Worm (Caenorhabditis elegans) whole organism, young adult: ENCODE measurements around the gene syx-16.
A peak's percentile ranks its signal among the peaks of the same experiment; 100 is the strongest.

Experiments used
- B0019.2 ChIP-seq: fragments of 200-800 bp; sonication (Bioruptor generic); conservative IDR thresholded peaks from 2 replicates; pipeline ENCODE4 v1.3.6; 2022; ENCODE audit warnings: missing genetic modification reagents, missing genetic modification characterization, missing compliant biosample characterization
- F33H1.4 ChIP-seq: fragments of 200-800 bp; sonication (Bioruptor generic); IDR thresholded peaks from 2 replicates; pipeline ENCODE4 v1.3.6; 2022; ENCODE audit warnings: missing genetic modification reagents, missing genetic modification characterization, missing compliant biosample characterization
- F37B4.10 ChIP-seq: fragments of 200-800 bp; sonication (Bioruptor generic); IDR thresholded peaks from 2 replicates; pipeline ENCODE4 v1.3.6; 2022; ENCODE audit warnings: missing genetic modification characterization, missing compliant biosample characterization
- F49E8.2 ChIP-seq: sonication (generic microtip); optimal IDR thresholded peaks from 3 replicates; lab custom pipeline; 2017; ENCODE audit warnings: missing genetic modification characterization, mild to moderate bottlenecking, missing compliant biosample characterization, antibody characterized with exemption, moderate library complexity; ENCODE audit not compliant: insufficient read depth
- ZK185.1 ChIP-seq: sonication (generic microtip); optimal IDR thresholded peaks from 2 replicates; lab custom pipeline; 2016; ENCODE audit warnings: mild to moderate bottlenecking, missing genetic modification characterization, missing compliant biosample characterization; ENCODE audit not compliant: poor library complexity, severe bottlenecking
- ama-1 ChIP-seq, 3 experiments: fragments of 150-350 bp in 1 of 3; sonication (generic microtip) in 2 of 3; optimal IDR thresholded peaks; 2 replicates each; lab custom pipeline; 2014 to 2018; ENCODE audit warnings: missing biosample characterization in 2 of 3, missing genetic modification characterization in 2 of 3, missing genetic modification reagents in 2 of 3
- attf-5 ChIP-seq: fragments of 200-800 bp; sonication (Bioruptor generic); optimal IDR thresholded peaks from 2 replicates; lab custom pipeline; 2018; ENCODE audit warnings: mild to moderate bottlenecking, missing genetic modification characterization, missing compliant biosample characterization
- attf-6 ChIP-seq: fragments of 200-800 bp; sonication (Bioruptor generic); IDR thresholded peaks from 2 replicates; pipeline ENCODE4 v1.3.6; 2022; ENCODE audit warnings: missing genetic modification reagents, missing genetic modification characterization, missing compliant biosample characterization
- bed-1 ChIP-seq: fragments of 200-800 bp; sonication (Bioruptor generic); IDR thresholded peaks from 2 replicates; pipeline ENCODE4 v1.3.6; 2022; ENCODE audit warnings: missing genetic modification reagents, missing genetic modification characterization, missing compliant biosample characterization
- cebp-1 ChIP-seq, 2 experiments: fragments of 200-800 bp in 1 of 2; sonication (Bioruptor generic) in 1 of 2; sonication (generic microtip) in 1 of 2; IDR thresholded peaks in 1 of 2; optimal IDR thresholded peaks in 1 of 2; 2 replicates each; pipeline versions ENCODE4 v1.3.6 to Lab custom; 2017 to 2022; ENCODE audit warnings: missing compliant biosample characterization in 2 of 2, missing genetic modification characterization in 2 of 2, mild to moderate bottlenecking in 1 of 2, missing genetic modification reagents in 1 of 2, moderate library complexity in 1 of 2
- ceh-27 ChIP-seq: fragments of 200-800 bp; sonication (Bioruptor generic); optimal IDR thresholded peaks from 2 replicates; lab custom pipeline; 2018; ENCODE audit warnings: mild to moderate bottlenecking, missing genetic modification characterization, moderate library complexity, missing compliant biosample characterization
- ceh-40 ChIP-seq: fragments of 200-800 bp; sonication (Bioruptor generic); IDR thresholded peaks from 2 replicates; pipeline ENCODE4 v1.3.6; 2022; ENCODE audit warnings: missing genetic modification characterization, missing compliant biosample characterization
- ceh-91 ChIP-seq: fragments of 200-800 bp; sonication (Bioruptor generic); IDR thresholded peaks from 2 replicates; pipeline ENCODE4 v1.3.6; 2022; ENCODE audit warnings: missing genetic modification reagents, missing genetic modification characterization, missing compliant biosample characterization
- die-1 ChIP-seq: sonication (generic microtip); optimal IDR thresholded peaks from 2 replicates; lab custom pipeline; 2016; ENCODE audit warnings: missing genotype, mild to moderate bottlenecking, missing genetic modification characterization, missing compliant biosample characterization
- dox-1 ChIP-seq: fragments of 200-800 bp; sonication (Bioruptor generic); IDR thresholded peaks from 2 replicates; pipeline ENCODE4 v1.3.6; 2022; ENCODE audit warnings: missing genetic modification reagents, missing genetic modification characterization, missing compliant biosample characterization
- dpff-1 ChIP-seq: sonication (generic microtip); optimal IDR thresholded peaks from 2 replicates; lab custom pipeline; 2017; ENCODE audit warnings: mild to moderate bottlenecking, missing genetic modification characterization, missing compliant biosample characterization
- efl-1 ChIP-seq: fragments of 150-350 bp; optimal IDR thresholded peaks from 2 replicates; lab custom pipeline; 2014; ENCODE audit warnings: missing biosample characterization, missing genetic modification reagents, missing genetic modification characterization
- egrh-3 ChIP-seq: fragments of 200-800 bp; sonication (Bioruptor generic); IDR thresholded peaks from 2 replicates; pipeline ENCODE4 v1.3.6; 2022; ENCODE audit warnings: missing genetic modification reagents, missing genetic modification characterization, missing compliant biosample characterization
- ekl-4 ChIP-seq: fragments of 200-800 bp; sonication (Bioruptor generic); IDR thresholded peaks from 2 replicates; pipeline ENCODE4 v1.3.6; 2022; ENCODE audit warnings: missing genetic modification reagents, missing genetic modification characterization, missing compliant biosample characterization
- hmg-1.2 ChIP-seq: fragments of 200-800 bp; sonication (Bioruptor generic); IDR thresholded peaks from 2 replicates; pipeline ENCODE4 v1.3.6; 2022; ENCODE audit warnings: missing genetic modification reagents, missing genetic modification characterization, missing compliant biosample characterization
- hrde-1 ChIP-seq: sonication (generic microtip); optimal IDR thresholded peaks from 2 replicates; lab custom pipeline; 2016; ENCODE audit warnings: missing genetic modification characterization, mild to moderate bottlenecking, missing compliant biosample characterization, moderate library complexity, missing genotype, missing genetic modification reagents, borderline replicate concordance
- lin-35 ChIP-seq, 3 experiments: fragments of 150-350 bp in 2 of 3; sonication (generic microtip) in 1 of 3; optimal IDR thresholded peaks; 2 replicates each; lab custom pipeline; 2014 to 2018; ENCODE audit warnings: missing biosample characterization in 3 of 3, missing genetic modification characterization in 3 of 3, missing genetic modification reagents in 3 of 3
- lin-40 ChIP-seq: sonication (generic microtip); optimal IDR thresholded peaks from 2 replicates; lab custom pipeline; 2016; ENCODE audit warnings: missing genetic modification characterization, mild to moderate bottlenecking, missing compliant biosample characterization, missing genotype, missing genetic modification reagents
- lsl-1 ChIP-seq: fragments of 200-800 bp; sonication (Bioruptor generic); optimal IDR thresholded peaks from 2 replicates; lab custom pipeline; 2018; ENCODE audit warnings: mild to moderate bottlenecking, missing genetic modification characterization, moderate library complexity, missing compliant biosample characterization
- madf-3 ChIP-seq: fragments of 200-800 bp; sonication (Bioruptor generic); IDR thresholded peaks from 2 replicates; pipeline ENCODE4 v1.3.6; 2022; ENCODE audit warnings: missing genetic modification reagents, missing genetic modification characterization, missing compliant biosample characterization
- madf-6 ChIP-seq: fragments of 200-800 bp; sonication (Bioruptor generic); IDR thresholded peaks from 2 replicates; pipeline ENCODE4 v1.3.6; 2022; ENCODE audit warnings: missing genetic modification reagents, missing genetic modification characterization, missing compliant biosample characterization
- nfyb-1 ChIP-seq: fragments of 200-800 bp; sonication (Bioruptor generic); IDR thresholded peaks from 2 replicates; pipeline ENCODE4 v1.3.6; 2022; ENCODE audit warnings: missing genetic modification reagents, missing genetic modification characterization, missing compliant biosample characterization
- nhr-80 ChIP-seq: sonication (generic microtip); optimal IDR thresholded peaks from 2 replicates; lab custom pipeline; 2016; ENCODE audit warnings: missing genetic modification characterization, missing compliant biosample characterization
- pha-4 ChIP-seq: fragments of 150-350 bp; sonication (generic microtip); optimal IDR thresholded peaks from 2 replicates; lab custom pipeline; 2014; ENCODE audit warnings: missing biosample characterization, missing genetic modification reagents, missing genetic modification characterization
- snpc-3.4 ChIP-seq: sonication (generic microtip); optimal IDR thresholded peaks from 2 replicates; lab custom pipeline; 2017; ENCODE audit warnings: missing genetic modification characterization, mild to moderate bottlenecking, missing compliant biosample characterization, antibody characterized with exemption, moderate library complexity, missing genotype, missing genetic modification reagents
- snpc-4 ChIP-seq, 5 experiments: fragments of 150-350 bp in 1 of 5; sonication (generic microtip) in 4 of 5; optimal IDR thresholded peaks; 2 replicates each; lab custom pipeline; 2014 to 2018; ENCODE audit warnings: missing genetic modification characterization in 5 of 5, missing biosample characterization in 3 of 5, antibody characterized with exemption in 2 of 5, mild to moderate bottlenecking in 2 of 5, missing compliant biosample characterization in 2 of 5, missing genotype in 2 of 5, moderate library complexity in 2 of 5, missing genetic modification reagents in 1 of 5
- tbp1 ChIP-seq: fragments of 200-800 bp; sonication (Bioruptor generic); optimal IDR thresholded peaks from 2 replicates; lab custom pipeline; 2018; ENCODE audit warnings: mild to moderate bottlenecking, missing genetic modification characterization, missing compliant biosample characterization
- tlf-1 ChIP-seq: fragments of 200-800 bp; sonication (Bioruptor generic); optimal IDR thresholded peaks from 2 replicates; lab custom pipeline; 2018; ENCODE audit warnings: mild to moderate bottlenecking, missing genetic modification characterization, missing compliant biosample characterization
- unc-130 ChIP-seq: sonication (generic microtip); optimal IDR thresholded peaks from 2 replicates; lab custom pipeline; 2016; ENCODE audit warnings: missing genetic modification reagents, missing genetic modification characterization, missing compliant biosample characterization
- ztf-22 ChIP-seq: fragments of 200-800 bp; sonication (Bioruptor generic); optimal IDR thresholded peaks from 2 replicates; lab custom pipeline; 2018; ENCODE audit warnings: mild to moderate bottlenecking, missing genetic modification characterization, moderate library complexity, missing compliant biosample characterization
- ztf-26 ChIP-seq: sonication (generic microtip); optimal IDR thresholded peaks from 2 replicates; lab custom pipeline; 2017; ENCODE audit warnings: missing genetic modification characterization, missing compliant biosample characterization

The syx-16 gene

ce11 chrIII:5206861-5207414 lies 2.0 kb downstream of the syx-16 start, which contains the start of gene morc-1:
Gene morc-1, minus strand, starts transcription at chrIII:5206911.
- TF ChIP-seq lsl-1 (peak; percentile 69), B0019.2 (no peak), madf-6 (peak; percentile 55; the same call in 1 of the 2 replicates), ceh-91 (GFP tag; lab: Robert Waterston, UW) (0 out of 2 replicates have a peak, but pooled peaks have one; percentile 30), F33H1.4 (GFP tag; lab: Robert Waterston, UW) (peak; percentile 62; the same call in 1 of the 2 replicates), dpff-1 (tag; lab: Kevin White, UChicago) (no peak), efl-1 (GFP tag; lab: Kevin White, UChicago) (peak; percentile 11), attf-6 (GFP tag; lab: Robert Waterston, UW) (no peak), snpc-3.4 (tag; lab: Kevin White, UChicago) (peak; percentile 2)
- TF ChIP-seq, all 124 proteins: peak for 6

ce11 chrIII:5203310-5203709 lies 5.6 kb downstream of the syx-16 start:
- TF ChIP-seq hrde-1 (peak; percentile 84), F49E8.2 (peak; percentile 45), madf-3 (GFP tag; lab: Robert Waterston, UW) (0 out of 2 replicates have a peak, but pooled peaks have one; percentile 59), ztf-22 (GFP tag; lab: Kevin White, UChicago) (no peak), nfyb-1 (GFP tag; lab: Robert Waterston, UW) (0 out of 2 replicates have a peak, but pooled peaks have one; percentile 29), egrh-3 (GFP tag; lab: Robert Waterston, UW) (no peak), madf-6 (0 out of 2 replicates have a peak, but pooled peaks have one; percentile 20), pha-4 (no peak), unc-130 (GFP tag; lab: Kevin White, UChicago) (peak; percentile 40)

ce11 chrIII:5202641-5203040 lies 6.3 kb downstream of the syx-16 start:
- TF ChIP-seq ceh-40 (no peak), attf-5 (GFP tag; lab: Kevin White, UChicago) (peak; percentile 49), ekl-4 (GFP tag; lab: Robert Waterston, UW) (0 out of 2 replicates have a peak, but pooled peaks have one; percentile 57), cebp-1 (GFP tag; IDR thresholded peaks at IDR 0.05; lab: Robert Waterston, UW) (no peak), cebp-1 (tag; optimal IDR thresholded peaks at IDR 0.05; lab: Kevin White, UChicago) (peak; percentile 43), lin-40 (tag; lab: Kevin White, UChicago) (peak; percentile 70), tbp1 (peak; percentile 15), nfyb-1 (GFP tag; lab: Robert Waterston, UW) (no peak), F37B4.10 (GFP tag; lab: Robert Waterston, UW) (no peak), snpc-4 (GFP tag; optimal IDR thresholded peaks at IDR 0.05; lab: Kevin White, UChicago) (no peak), snpc-4 (tag; optimal IDR thresholded peaks at IDR 0.05; lab: Kevin White, UChicago) (peak in 2 of 4 experiments; percentile 18 to 20), die-1 (tag; lab: Kevin White, UChicago) (peak; percentile 17), bed-1 (GFP tag; lab: Robert Waterston, UW) (no peak), ZK185.1 (tag; lab: Kevin White, UChicago) (peak; percentile 42), hmg-1.2 (GFP tag; lab: Robert Waterston, UW) (peak; percentile 47; the same call in 1 of the 2 replicates), ama-1 (optimal IDR thresholded peaks at IDR 0.05; lab: Kevin White, UChicago) (no peak), ama-1 (GFP tag; optimal IDR thresholded peaks at IDR 0.05; lab: Kevin White, UChicago) (no peak), lin-35 (GFP tag; optimal IDR thresholded peaks at IDR 0.05; lab: Kevin White, UChicago) (peak in 1 of 3 experiments; percentile 7), ceh-27 (GFP tag; lab: Kevin White, UChicago) (peak; percentile 47), ztf-26 (tag; lab: Kevin White, UChicago) (no peak), dox-1 (GFP tag; lab: Robert Waterston, UW) (0 out of 2 replicates have a peak, but pooled peaks have one; percentile 44), tlf-1 (peak; percentile 18), nhr-80 (tag; lab: Kevin White, UChicago) (peak; percentile 66)
